Fruit fly (Drosophila melanogaster): ENCODE measurements around the gene comt.

DNA sequence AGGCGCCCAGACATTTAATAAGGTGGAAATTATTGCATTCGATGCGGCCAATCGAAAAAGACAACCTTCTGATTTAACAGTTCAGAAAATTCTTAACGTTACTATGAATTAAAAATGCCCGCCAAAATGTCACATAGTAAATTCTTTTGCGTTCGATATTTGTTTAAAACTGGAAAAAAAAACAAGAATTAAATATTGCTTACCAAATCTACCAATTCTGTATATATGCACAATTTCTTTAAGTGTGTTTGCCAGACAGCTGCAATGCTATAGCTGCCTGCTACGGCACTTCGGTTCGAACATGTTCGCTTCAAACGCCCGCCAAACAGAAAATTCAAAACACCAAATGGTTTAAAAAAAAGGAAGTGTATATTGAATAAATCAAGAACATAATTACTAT, 44.8 kb upstream of the comt start:
- peak; percentile 43 for TF ChIP-seq CG8319 (GFP tag; optimal IDR thresholded peaks at IDR 0.05)
- TF ChIP-seq OdsH (GFP tag; optimal IDR thresholded peaks at IDR 0.05), result peak; percentile 74
- peak; percentile 65 for TF ChIP-seq Gug (GFP tag; IDR thresholded peaks at IDR 0.05)
- peak; percentile 55 for TF ChIP-seq net (GFP tag; optimal IDR thresholded peaks at IDR 0.05)
- peak; percentile 54 for TF ChIP-seq lz (GFP tag; optimal IDR thresholded peaks at IDR 0.05)
